Worm (Caenorhabditis elegans) whole organism, L1 larva: Measurements from ENCODE around the gene srj-5.

ENCODE experiments used
- C34B4.2 ChIP-seq: sonication (generic microtip); optimal IDR thresholded peaks from 2 replicates; lab custom pipeline; 2017; ENCODE audit warnings: mild to moderate bottlenecking, missing genetic modification characterization, missing compliant biosample characterization
- aha-1 ChIP-seq: fragments of 150-350 bp; optimal IDR thresholded peaks from 2 replicates; lab custom pipeline; 2014; ENCODE audit warnings: missing biosample characterization, missing genetic modification characterization
- ceh-63 ChIP-seq: fragments of 200-800 bp; sonication (Bioruptor generic); optimal IDR thresholded peaks from 2 replicates; lab custom pipeline; 2018; ENCODE audit warnings: mild to moderate bottlenecking, missing genetic modification characterization, missing compliant biosample characterization
- ceh-8 ChIP-seq: fragments of 200-800 bp; sonication (Bioruptor generic); optimal IDR thresholded peaks from 2 replicates; lab custom pipeline; 2018; ENCODE audit warnings: mild to moderate bottlenecking, missing genetic modification characterization, moderate library complexity, missing compliant biosample characterization
- ceh-82 ChIP-seq, 3 experiments: fragments of 150-350 bp in 1 of 3; sonication (generic microtip) in 2 of 3; optimal IDR thresholded peaks; 2 replicates each; lab custom pipeline; 2014 to 2017; ENCODE audit warnings: missing biosample characterization in 3 of 3, missing genetic modification characterization in 3 of 3
- ceh-90 ChIP-seq: sonication (generic microtip); optimal IDR thresholded peaks from 2 replicates; lab custom pipeline; 2016; ENCODE audit warnings: missing genetic modification characterization, missing compliant biosample characterization
- dsc-1 ChIP-seq: sonication (generic microtip); optimal IDR thresholded peaks from 2 replicates; lab custom pipeline; 2016; ENCODE audit warnings: mild to moderate bottlenecking, missing genetic modification characterization, missing compliant biosample characterization
- egl-13 ChIP-seq: sonication (generic microtip); optimal IDR thresholded peaks from 2 replicates; lab custom pipeline; 2016; ENCODE audit warnings: missing genotype, missing genetic modification reagents, missing genetic modification characterization, missing compliant biosample characterization
- fkh-4 ChIP-seq: sonication (generic microtip); optimal IDR thresholded peaks from 2 replicates; lab custom pipeline; 2016; ENCODE audit warnings: missing compliant biosample characterization, missing genetic modification characterization, borderline replicate concordance
- grh-1 ChIP-seq: fragments of 200-800 bp; sonication (Bioruptor generic); IDR thresholded peaks from 2 replicates; pipeline ENCODE4 v1.3.6; 2022; ENCODE audit warnings: missing genetic modification reagents, missing genetic modification characterization, missing compliant biosample characterization
- hlh-4 ChIP-seq: sonication (generic microtip); optimal IDR thresholded peaks from 2 replicates; lab custom pipeline; 2016; ENCODE audit warnings: mild to moderate bottlenecking, missing genetic modification characterization, missing compliant biosample characterization
- lin-14 ChIP-seq: fragments of 200-800 bp; sonication (Bioruptor generic); optimal IDR thresholded peaks from 2 replicates; lab custom pipeline; 2018; ENCODE audit warnings: mild to moderate bottlenecking, missing genetic modification characterization, moderate library complexity, missing compliant biosample characterization
- lir-3 ChIP-seq: sonication (generic microtip); optimal IDR thresholded peaks from 2 replicates; lab custom pipeline; 2016; ENCODE audit warnings: mild to moderate bottlenecking, missing genetic modification characterization, moderate library complexity, missing compliant biosample characterization; ENCODE audit not compliant: poor library complexity
- nhr-85 ChIP-seq: sonication (generic microtip); peaks from one replicate; lab custom pipeline; 2016; ENCODE audit warnings: missing genetic modification characterization, inconsistent platforms, missing compliant biosample characterization
- pax-3 ChIP-seq: fragments of 200-800 bp; sonication (Bioruptor generic); optimal IDR thresholded peaks from 2 replicates; lab custom pipeline; 2018; ENCODE audit warnings: mild to moderate bottlenecking, missing genetic modification characterization, moderate library complexity, missing compliant biosample characterization
- snpc-4 ChIP-seq: fragments of 150-350 bp; optimal IDR thresholded peaks from 2 replicates; lab custom pipeline; 2014; ENCODE audit warnings: missing biosample characterization, missing genetic modification characterization
- sox-4 ChIP-seq: sonication (generic microtip); optimal IDR thresholded peaks from 2 replicates; lab custom pipeline; 2016; ENCODE audit warnings: missing genetic modification characterization, missing compliant biosample characterization
- swsn-7 ChIP-seq: sonication (generic microtip); optimal IDR thresholded peaks from 2 replicates; lab custom pipeline; 2016; ENCODE audit warnings: missing genetic modification characterization, missing compliant biosample characterization
- tbx-2 ChIP-seq: sonication (generic microtip); optimal IDR thresholded peaks from 2 replicates; lab custom pipeline; 2016; ENCODE audit warnings: missing genetic modification characterization, missing compliant biosample characterization
- unc-130 ChIP-seq: fragments of 150-350 bp; optimal IDR thresholded peaks from 2 replicates; lab custom pipeline; 2017; ENCODE audit warnings: missing biosample characterization, missing genetic modification characterization, inconsistent platforms
- ztf-11 ChIP-seq, 2 experiments: sonication (generic microtip); optimal IDR thresholded peaks; 2 replicates each; lab custom pipeline; 2016 to 2017; ENCODE audit warnings: missing genetic modification characterization in 2 of 2, missing biosample characterization in 1 of 2, missing compliant biosample characterization in 1 of 2

srj-5 gene

DNA sequence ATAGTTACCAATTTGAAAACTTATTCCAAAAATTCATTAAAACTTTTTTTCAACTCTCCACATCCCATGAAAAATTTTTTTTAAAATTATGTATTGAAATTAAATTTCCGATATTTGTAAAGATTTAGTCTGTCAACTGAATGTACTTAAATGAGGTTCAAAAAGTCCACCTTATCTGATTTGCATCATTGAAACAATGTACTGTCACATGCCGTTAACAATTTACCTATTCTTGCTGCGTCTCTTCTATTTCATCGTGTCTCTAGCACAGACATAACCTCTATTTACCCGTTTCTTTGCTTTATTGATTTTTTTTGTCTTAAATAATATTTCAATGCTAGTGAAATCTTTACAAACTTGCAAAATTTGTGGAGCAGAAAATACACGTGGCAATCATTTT, 42.6 kb downstream of the srj-5 start, which contains the start of gene nhr-90 (continued):
- TF ChIP-seq lir-3: no peak
- TF ChIP-seq unc-130 (tag; lab: Kevin White, UChicago): no peak

DNA sequence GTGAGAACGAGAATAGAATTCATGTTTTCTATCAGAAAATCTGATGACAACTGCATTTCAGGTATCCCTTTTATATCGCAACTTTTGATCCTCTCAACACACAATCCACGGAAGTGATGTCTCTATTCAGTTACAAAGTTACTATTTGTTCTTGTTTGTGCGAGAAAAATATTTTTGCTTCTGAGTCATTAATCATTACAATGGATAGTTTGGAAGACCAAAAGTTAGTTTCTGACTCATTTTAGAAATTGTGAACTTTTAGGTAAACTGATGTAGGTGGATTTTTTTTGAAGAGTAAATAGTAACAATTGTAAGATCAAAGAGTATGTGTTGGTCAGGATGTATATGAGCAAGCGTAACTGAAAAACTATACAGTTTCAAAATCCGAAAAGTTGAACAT, 43.2 kb downstream of the srj-5 start, which contains the start of gene srlf-36:
Gene srlf-36 (minus strand): TSS at position 101 of the 400 bp plus-strand sequence.
- TF ChIP-seq grh-1 (GFP tag; lab: Robert Waterston, UW) (no peak), egl-13 (tag; lab: Kevin White, UChicago) (no peak), C34B4.2 (tag; lab: Kevin White, UChicago) (no peak), aha-1 (tag; lab: Kevin White, UChicago) (no peak), ceh-8 (GFP tag; lab: Kevin White, UChicago) (no peak), ceh-63 (no peak)

DNA sequence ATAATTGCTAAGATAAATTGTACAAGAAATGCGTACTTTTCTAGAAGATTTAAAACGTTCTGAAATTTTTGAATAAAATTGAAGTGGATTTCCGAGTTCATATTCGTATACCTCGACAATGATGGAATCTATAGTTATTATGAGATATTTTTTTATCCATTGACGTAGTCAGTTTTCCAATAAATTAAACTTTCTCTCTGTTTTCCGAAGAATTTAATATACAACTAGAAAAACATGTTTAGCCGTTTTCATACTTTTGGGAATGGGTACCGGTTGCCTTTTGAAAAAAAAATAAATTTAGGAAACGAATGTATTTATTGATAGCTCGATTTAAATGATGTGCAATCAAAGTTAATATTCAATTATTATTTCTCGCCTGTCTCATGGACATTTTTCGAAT, 44.0 kb downstream of the srj-5 start, which contains the start of gene srw-109:
Gene srw-109 (minus strand): TSS at position 101 of the 400 bp plus-strand sequence.
- TF ChIP-seq grh-1 (GFP tag; lab: Robert Waterston, UW): no peak
- TF ChIP-seq sox-4: no peak
- no peak for TF ChIP-seq ceh-82 (tag; optimal IDR thresholded peaks at IDR 0.05; lab: Kevin White, UChicago)
- TF ChIP-seq fkh-4 (tag; lab: Kevin White, UChicago): no peak
- TF ChIP-seq tbx-2 (tag; lab: Kevin White, UChicago): no peak
- no peak for TF ChIP-seq snpc-4 (tag; lab: Kevin White, UChicago)
- TF ChIP-seq dsc-1: no peak
- no peak for TF ChIP-seq ceh-90 (tag; lab: Kevin White, UChicago)
- no peak for TF ChIP-seq hlh-4 (tag; lab: Kevin White, UChicago)
- TF ChIP-seq C34B4.2 (tag; lab: Kevin White, UChicago): no peak
- no peak for TF ChIP-seq lin-14

DNA sequence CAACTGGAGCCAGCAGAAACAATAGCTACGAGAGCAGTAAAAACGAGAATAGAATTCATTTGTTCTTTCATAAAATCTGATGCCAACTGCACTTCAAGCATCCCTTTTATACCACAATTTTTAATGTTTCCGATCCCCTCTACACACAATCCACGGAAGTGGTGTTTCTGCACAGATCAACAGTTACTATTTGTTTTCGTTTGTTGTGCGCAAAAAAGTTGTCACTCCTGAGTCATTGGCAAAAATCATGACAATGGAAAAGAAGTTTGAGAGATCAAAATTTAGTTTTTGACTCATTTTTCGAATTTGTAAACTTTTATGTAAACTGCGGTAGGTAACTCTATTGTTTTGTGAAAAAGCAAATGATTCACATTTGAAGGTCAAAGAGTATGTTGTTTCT, 48.7 kb downstream of the srj-5 start, which contains the start of gene srlf-37:
Gene srlf-37 (minus strand): TSS at position 101 of the 400 bp plus-strand sequence.
- TF ChIP-seq pax-3 (tag; lab: Kevin White, UChicago) (no peak), ztf-11 (tag; optimal IDR thresholded peaks at IDR 0.05; lab: Kevin White, UChicago) (no peak), lir-3 (no peak), swsn-7 (tag; lab: Kevin White, UChicago) (no peak), nhr-85 (tag; lab: Kevin White, UChicago) (no peak), lin-14 (no peak)
- TF ChIP-seq, all 84 proteins: peak for 0
